Fruit fly (Drosophila melanogaster): ENCODE measurements around the gene CG3862.

- TF ChIP-seq Eip78C (GFP tag), result no peak
- no peak for TF ChIP-seq achi (GFP tag; optimal IDR thresholded peaks at IDR 0.05)
- TF ChIP-seq Sox15 (GFP tag; optimal IDR thresholded peaks at IDR 0.05), result no peak
- no peak for TF ChIP-seq CG10669 (GFP tag; optimal IDR thresholded peaks at IDR 0.05)
- no peak for TF ChIP-seq CG16779 (tag; optimal IDR thresholded peaks at IDR 0.05)
- TF ChIP-seq Eip93F (GFP tag; optimal IDR thresholded peaks at IDR 0.05), result no peak
- no peak for TF ChIP-seq Hr39 (GFP tag; optimal IDR thresholded peaks at IDR 0.05)
- TF ChIP-seq cyc (GFP tag; optimal IDR thresholded peaks at IDR 0.05), result no peak
- no peak for TF ChIP-seq CG6276 (GFP tag; optimal IDR thresholded peaks at IDR 0.05)
- no peak for TF ChIP-seq CG6808 (GFP tag; optimal IDR thresholded peaks at IDR 0.05)
- TF ChIP-seq Ets21C (GFP tag; optimal IDR thresholded peaks at IDR 0.05), result no peak
- no peak for TF ChIP-seq fkh (GFP tag; optimal IDR thresholded peaks at IDR 0.05)
- TF ChIP-seq OdsH (GFP tag; optimal IDR thresholded peaks at IDR 0.05), result no peak
Measured at dm6 chr2L:780851-781250, 44.8 kb downstream of the CG3862 start.

Measured in whole organism, prepupa.